Worm (Caenorhabditis elegans) whole organism, L4/young adult: Measurements from ENCODE around the gene F09E10.7.

Source experiments
- dao-5 ChIP-seq: sonication (generic microtip); optimal IDR thresholded peaks from 2 replicates; lab custom pipeline; 2016; ENCODE audit warnings: missing genotype, missing genetic modification characterization, moderate library complexity, missing compliant biosample characterization
- him-1 ChIP-seq: sonication (generic microtip); optimal IDR thresholded peaks from 2 replicates; lab custom pipeline; 2016; ENCODE audit warnings: missing genotype, missing genetic modification reagents, missing genetic modification characterization, missing compliant biosample characterization

DNA sequence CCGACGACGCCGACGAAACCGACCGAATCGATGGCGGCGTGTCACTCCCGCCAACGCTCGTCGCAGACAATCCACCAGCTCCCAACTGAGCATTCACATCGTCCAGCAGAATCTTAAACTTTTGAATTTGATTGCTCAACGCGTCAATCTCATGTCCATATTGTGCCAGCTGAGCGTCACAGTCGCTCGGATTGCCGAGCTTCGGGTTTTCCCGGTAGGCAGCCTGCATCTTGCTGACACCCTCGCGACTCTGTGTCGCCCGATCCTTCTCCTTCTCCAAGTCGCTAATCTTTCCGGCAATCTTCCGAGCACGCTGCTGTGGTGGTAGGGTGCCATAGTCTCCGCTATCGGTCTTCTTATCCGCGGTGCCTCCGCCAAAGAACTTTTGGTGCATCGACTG, 10.7 kb upstream of the F09E10.7 start:
- TF ChIP-seq him-1 (tag; lab: Kevin White, UChicago) (no peak), dao-5 (tag; lab: Kevin White, UChicago) (no peak)
